Worm (Caenorhabditis elegans) whole organism, young adult: Measurements from ENCODE around the gene let-721.

ENCODE experiments used
- C06A6.2 ChIP-seq: fragments of 200-800 bp; sonication (Bioruptor generic); conservative IDR thresholded peaks from 2 replicates; pipeline ENCODE4 v1.3.6; 2022; ENCODE audit warnings: missing genetic modification characterization, missing compliant biosample characterization
- F10E7.11 ChIP-seq: sonication (generic microtip); optimal IDR thresholded peaks from 2 replicates; lab custom pipeline; 2017; ENCODE audit warnings: mild to moderate bottlenecking, missing genetic modification characterization, moderate library complexity, missing compliant biosample characterization
- F33H1.4 ChIP-seq: fragments of 200-800 bp; sonication (Bioruptor generic); IDR thresholded peaks from 2 replicates; pipeline ENCODE4 v1.3.6; 2022; ENCODE audit warnings: missing genetic modification reagents, missing genetic modification characterization, missing compliant biosample characterization
- K12H6.12 ChIP-seq: fragments of 200-800 bp; sonication (Bioruptor generic); optimal IDR thresholded peaks from 2 replicates; lab custom pipeline; 2018; ENCODE audit warnings: mild to moderate bottlenecking, missing genetic modification characterization, missing compliant biosample characterization
- T26A5.8 ChIP-seq: sonication (generic microtip); optimal IDR thresholded peaks from 2 replicates; lab custom pipeline; 2016; ENCODE audit warnings: missing genetic modification characterization, missing compliant biosample characterization
- Y79H2A.3 ChIP-seq: fragments of 200-800 bp; sonication (Bioruptor generic); conservative IDR thresholded peaks from 2 replicates; pipeline ENCODE4 v1.3.6; 2022; ENCODE audit warnings: missing genetic modification reagents, missing genetic modification characterization, missing compliant biosample characterization
- ama-1 ChIP-seq, 3 experiments: fragments of 150-350 bp in 1 of 3; sonication (generic microtip) in 2 of 3; optimal IDR thresholded peaks; 2 replicates each; lab custom pipeline; 2014 to 2018; ENCODE audit warnings: missing biosample characterization in 2 of 3, missing genetic modification characterization in 2 of 3, missing genetic modification reagents in 2 of 3
- atf-7 ChIP-seq: sonication (generic microtip); optimal IDR thresholded peaks from 2 replicates; lab custom pipeline; 2017; ENCODE audit warnings: mild to moderate bottlenecking, missing genetic modification characterization, missing compliant biosample characterization
- attf-6 ChIP-seq: fragments of 200-800 bp; sonication (Bioruptor generic); IDR thresholded peaks from 2 replicates; pipeline ENCODE4 v1.3.6; 2022; ENCODE audit warnings: missing genetic modification reagents, missing genetic modification characterization, missing compliant biosample characterization
- ceh-100 ChIP-seq: fragments of 200-800 bp; sonication (Bioruptor generic); IDR thresholded peaks from 2 replicates; pipeline ENCODE4 v1.3.6; 2022; ENCODE audit warnings: missing genetic modification reagents, missing genetic modification characterization, missing compliant biosample characterization
- ceh-40 ChIP-seq: fragments of 200-800 bp; sonication (Bioruptor generic); IDR thresholded peaks from 2 replicates; pipeline ENCODE4 v1.3.6; 2022; ENCODE audit warnings: missing genetic modification characterization, missing compliant biosample characterization
- ceh-79 ChIP-seq: sonication (generic microtip); optimal IDR thresholded peaks from 2 replicates; lab custom pipeline; 2017; ENCODE audit warnings: mild to moderate bottlenecking, missing genetic modification characterization, missing compliant biosample characterization
- chd-7 ChIP-seq: sonication (generic microtip); optimal IDR thresholded peaks from 2 replicates; lab custom pipeline; 2016; ENCODE audit warnings: mild to moderate bottlenecking, missing genetic modification characterization, moderate library complexity, missing compliant biosample characterization
- die-1 ChIP-seq: sonication (generic microtip); optimal IDR thresholded peaks from 2 replicates; lab custom pipeline; 2016; ENCODE audit warnings: missing genotype, mild to moderate bottlenecking, missing genetic modification characterization, missing compliant biosample characterization
- dpff-1 ChIP-seq: sonication (generic microtip); optimal IDR thresholded peaks from 2 replicates; lab custom pipeline; 2017; ENCODE audit warnings: mild to moderate bottlenecking, missing genetic modification characterization, missing compliant biosample characterization
- dpl-1 ChIP-seq: fragments of 150-350 bp; optimal IDR thresholded peaks from 2 replicates; lab custom pipeline; 2014; ENCODE audit warnings: missing biosample characterization, missing genetic modification reagents, missing genetic modification characterization
- fkh-3 ChIP-seq: sonication (generic microtip); optimal IDR thresholded peaks from 2 replicates; lab custom pipeline; 2016; ENCODE audit warnings: mild to moderate bottlenecking, missing genetic modification characterization, missing compliant biosample characterization
- gei-17 ChIP-seq: fragments of 200-800 bp; sonication (Bioruptor generic); optimal IDR thresholded peaks from 2 replicates; lab custom pipeline; 2018; ENCODE audit warnings: mild to moderate bottlenecking, missing genetic modification characterization, missing compliant biosample characterization
- hlh-26 ChIP-seq: fragments of 200-800 bp; sonication (Bioruptor generic); conservative IDR thresholded peaks from 2 replicates; pipeline ENCODE4 v1.3.6; 2022; ENCODE audit warnings: missing genetic modification reagents, missing genetic modification characterization, missing compliant biosample characterization
- lag-1 ChIP-seq: fragments of 200-800 bp; sonication (Bioruptor generic); IDR thresholded peaks from 2 replicates; pipeline ENCODE4 v1.3.6; 2022; ENCODE audit warnings: missing genetic modification reagents, missing genetic modification characterization, missing compliant biosample characterization
- let-607 ChIP-seq, 2 experiments: fragments of 200-800 bp in 1 of 2; sonication (Bioruptor generic) in 1 of 2; sonication (generic microtip) in 1 of 2; optimal IDR thresholded peaks; 2 replicates each; lab custom pipeline; 2016 to 2018; ENCODE audit warnings: mild to moderate bottlenecking in 2 of 2, missing compliant biosample characterization in 2 of 2, missing genetic modification characterization in 2 of 2, moderate library complexity in 2 of 2, missing genotype in 1 of 2
- lin-35 ChIP-seq, 3 experiments: fragments of 150-350 bp in 2 of 3; sonication (generic microtip) in 1 of 3; optimal IDR thresholded peaks; 2 replicates each; lab custom pipeline; 2014 to 2018; ENCODE audit warnings: missing biosample characterization in 3 of 3, missing genetic modification characterization in 3 of 3, missing genetic modification reagents in 3 of 3
- lin-40 ChIP-seq: sonication (generic microtip); optimal IDR thresholded peaks from 2 replicates; lab custom pipeline; 2016; ENCODE audit warnings: missing genetic modification characterization, mild to moderate bottlenecking, missing compliant biosample characterization, missing genotype, missing genetic modification reagents
- lir-1 ChIP-seq: fragments of 200-800 bp; sonication (Bioruptor generic); conservative IDR thresholded peaks from 2 replicates; pipeline ENCODE4 v1.3.6; 2022; ENCODE audit warnings: missing genetic modification reagents, missing genetic modification characterization, missing compliant biosample characterization
- lsl-1 ChIP-seq: fragments of 200-800 bp; sonication (Bioruptor generic); optimal IDR thresholded peaks from 2 replicates; lab custom pipeline; 2018; ENCODE audit warnings: mild to moderate bottlenecking, missing genetic modification characterization, moderate library complexity, missing compliant biosample characterization
- madf-10 ChIP-seq: sonication (generic microtip); optimal IDR thresholded peaks from 2 replicates; lab custom pipeline; 2016; ENCODE audit warnings: mild to moderate bottlenecking, missing genetic modification characterization, missing compliant biosample characterization
- madf-6 ChIP-seq: fragments of 200-800 bp; sonication (Bioruptor generic); IDR thresholded peaks from 2 replicates; pipeline ENCODE4 v1.3.6; 2022; ENCODE audit warnings: missing genetic modification reagents, missing genetic modification characterization, missing compliant biosample characterization
- mcd-1 ChIP-seq: fragments of 200-800 bp; sonication (Bioruptor generic); IDR thresholded peaks from 2 replicates; pipeline ENCODE4 v1.3.6; 2022; ENCODE audit warnings: missing genetic modification reagents, missing genetic modification characterization, missing compliant biosample characterization
- nhr-120 ChIP-seq: fragments of 200-800 bp; sonication (Bioruptor generic); IDR thresholded peaks from 2 replicates; pipeline ENCODE4 v1.3.6; 2022; ENCODE audit warnings: missing genetic modification characterization, missing compliant biosample characterization
- nhr-80 ChIP-seq: sonication (generic microtip); optimal IDR thresholded peaks from 2 replicates; lab custom pipeline; 2016; ENCODE audit warnings: missing genetic modification characterization, missing compliant biosample characterization
- nhr-90 ChIP-seq: sonication (generic microtip); optimal IDR thresholded peaks from 2 replicates; lab custom pipeline; 2016; ENCODE audit warnings: missing genotype, mild to moderate bottlenecking, missing genetic modification characterization, missing compliant biosample characterization
- repo-1 ChIP-seq: sonication (generic microtip); optimal IDR thresholded peaks from 2 replicates; lab custom pipeline; 2017; ENCODE audit warnings: mild to moderate bottlenecking, missing genetic modification characterization, missing compliant biosample characterization
- rpc-1 ChIP-seq, 2 experiments: fragments of 150-350 bp in 1 of 2; sonication (generic microtip) in 1 of 2; optimal IDR thresholded peaks; 2 replicates each; lab custom pipeline; 2014 to 2018; ENCODE audit warnings: missing biosample characterization in 1 of 2, missing genetic modification characterization in 1 of 2, missing genetic modification reagents in 1 of 2, missing genotype in 1 of 2
- sdz-38 ChIP-seq: sonication (generic microtip); optimal IDR thresholded peaks from 2 replicates; lab custom pipeline; 2016; ENCODE audit warnings: missing genotype, missing genetic modification characterization, missing compliant biosample characterization
- snpc-1.3 ChIP-seq: sonication (generic microtip); optimal IDR thresholded peaks from 2 replicates; lab custom pipeline; 2017; ENCODE audit warnings: missing genetic modification characterization, mild to moderate bottlenecking, missing compliant biosample characterization, antibody characterized with exemption, moderate library complexity, missing genotype, missing genetic modification reagents; ENCODE audit not compliant: insufficient read depth
- somi-1 ChIP-seq: fragments of 200-800 bp; sonication (Bioruptor generic); optimal IDR thresholded peaks from 2 replicates; lab custom pipeline; 2018; ENCODE audit warnings: mild to moderate bottlenecking, missing genetic modification characterization, missing compliant biosample characterization
- tbp1 ChIP-seq: fragments of 200-800 bp; sonication (Bioruptor generic); optimal IDR thresholded peaks from 2 replicates; lab custom pipeline; 2018; ENCODE audit warnings: mild to moderate bottlenecking, missing genetic modification characterization, missing compliant biosample characterization
- tbx-9 ChIP-seq: sonication (generic microtip); optimal IDR thresholded peaks from 2 replicates; lab custom pipeline; 2016; ENCODE audit warnings: borderline replicate concordance, missing genetic modification characterization, inconsistent platforms, missing compliant biosample characterization
- tlf-1 ChIP-seq: fragments of 200-800 bp; sonication (Bioruptor generic); optimal IDR thresholded peaks from 2 replicates; lab custom pipeline; 2018; ENCODE audit warnings: mild to moderate bottlenecking, missing genetic modification characterization, missing compliant biosample characterization
- ztf-18 ChIP-seq: sonication (generic microtip); optimal IDR thresholded peaks from 2 replicates; lab custom pipeline; 2016; ENCODE audit warnings: missing genotype, mild to moderate bottlenecking, missing genetic modification characterization, missing compliant biosample characterization
- ztf-25 ChIP-seq: fragments of 200-800 bp; sonication (Bioruptor generic); IDR thresholded peaks from 2 replicates; pipeline ENCODE4 v1.3.6; 2022; ENCODE audit warnings: missing genetic modification reagents, missing genetic modification characterization, missing compliant biosample characterization
- ztf-26 ChIP-seq: sonication (generic microtip); optimal IDR thresholded peaks from 2 replicates; lab custom pipeline; 2017; ENCODE audit warnings: missing genetic modification characterization, missing compliant biosample characterization
- ztf-3 ChIP-seq: fragments of 200-800 bp; sonication (Bioruptor generic); optimal IDR thresholded peaks from 2 replicates; lab custom pipeline; 2018; ENCODE audit warnings: mild to moderate bottlenecking, missing genetic modification characterization, missing compliant biosample characterization
- ztf-6 ChIP-seq: fragments of 200-800 bp; sonication (Bioruptor generic); IDR thresholded peaks from 2 replicates; pipeline ENCODE4 v1.3.6; 2022; ENCODE audit warnings: missing genetic modification reagents, missing genetic modification characterization, missing compliant biosample characterization

let-721 gene

ce11 chrIII:6450596-6450995, 3.9 kb upstream of the let-721 start, which contains the start of gene T26A5.6:
Gene T26A5.6, minus strand, starts transcription at chrIII:6450696.
- TF ChIP-seq Y79H2A.3 (GFP tag; lab: Robert Waterston, UW) (no peak), F10E7.11 (tag; lab: Kevin White, UChicago) (no peak), chd-7 (tag; lab: Kevin White, UChicago) (no peak), lsl-1 (GFP tag; lab: Kevin White, UChicago) (no peak), let-607 (tag; optimal IDR thresholded peaks at IDR 0.05; lab: Kevin White, UChicago) (no peak), ceh-79 (no peak), mcd-1 (GFP tag; lab: Robert Waterston, UW) (no peak), ztf-25 (GFP tag; lab: Robert Waterston, UW) (no peak), nhr-120 (no peak), ztf-26 (tag; lab: Kevin White, UChicago) (no peak), nhr-90 (tag; lab: Kevin White, UChicago) (no peak), hlh-26 (GFP tag; lab: Robert Waterston, UW) (no peak), ztf-6 (GFP tag; lab: Robert Waterston, UW) (no peak), K12H6.12 (tag; lab: Kevin White, UChicago) (no peak), sdz-38 (tag; lab: Kevin White, UChicago) (no peak), dpff-1 (tag; lab: Kevin White, UChicago) (no peak), lir-1 (no peak)

- TF ChIP-seq madf-6 (GFP tag; lab: Robert Waterston, UW) = no peak
- TF ChIP-seq attf-6 = 0 out of 2 replicates have a peak, but pooled peaks have one; percentile 30
- TF ChIP-seq repo-1 = peak; percentile 46
- TF ChIP-seq die-1 (tag; lab: Kevin White, UChicago) = no peak
- no peak for TF ChIP-seq somi-1 (GFP tag; lab: Kevin White, UChicago)
Measured at ce11 chrIII:6449854-6450253, 3.1 kb upstream of the let-721 start.

ce11 chrIII:6447521-6447920, 814 bp upstream of the let-721 start:
- TF ChIP-seq sdz-38 (tag; lab: Kevin White, UChicago) (no peak), chd-7 (tag; lab: Kevin White, UChicago) (no peak), rpc-1 (optimal IDR thresholded peaks at IDR 0.05; lab: Kevin White, UChicago) (no peak), rpc-1 (tag; optimal IDR thresholded peaks at IDR 0.05; lab: Kevin White, UChicago) (no peak), tlf-1 (GFP tag; lab: Kevin White, UChicago) (peak; percentile 52), gei-17 (no peak), madf-10 (no peak), tbp1 (no peak), F33H1.4 (GFP tag; lab: Robert Waterston, UW) (no peak), T26A5.8 (no peak), dpl-1 (GFP tag; lab: Kevin White, UChicago) (no peak), madf-6 (GFP tag; lab: Robert Waterston, UW) (no peak), ama-1 (optimal IDR thresholded peaks at IDR 0.05; lab: Kevin White, UChicago) (no peak), ama-1 (GFP tag; optimal IDR thresholded peaks at IDR 0.05; lab: Kevin White, UChicago) (no peak), ztf-3 (GFP tag; lab: Kevin White, UChicago) (no peak), repo-1 (no peak), snpc-1.3 (tag; lab: Kevin White, UChicago) (no peak), lin-40 (peak; percentile 36), ceh-40 (GFP tag; lab: Robert Waterston, UW) (no peak), tbx-9 (tag; lab: Kevin White, UChicago) (no peak), lin-35 (GFP tag; optimal IDR thresholded peaks at IDR 0.05; lab: Kevin White, UChicago) (no peak), fkh-3 (tag; lab: Kevin White, UChicago) (no peak), K12H6.12 (tag; lab: Kevin White, UChicago) (peak; percentile 7), attf-6 (no peak), atf-7 (peak; percentile 64), nhr-80 (tag; lab: Kevin White, UChicago) (peak; percentile 40), lsl-1 (GFP tag; lab: Kevin White, UChicago) (no peak), ztf-18 (tag; lab: Kevin White, UChicago) (no peak), somi-1 (GFP tag; lab: Kevin White, UChicago) (peak; percentile 7), C06A6.2 (GFP tag; lab: Robert Waterston, UW) (peak; percentile 57; the same call in 1 of the 2 replicates), lag-1 (GFP tag; lab: Robert Waterston, UW) (no peak), ztf-26 (tag; lab: Kevin White, UChicago) (no peak), lir-1 (no peak), ceh-100 (GFP tag; lab: Robert Waterston, UW) (no peak)
